Fruit fly (Drosophila melanogaster) whole organism, embryonic: ENCODE data around the gene Muc30E.

Experiments
- Chrac-16 ChIP-seq: fragments of 200-800 bp; sonication (Bioruptor generic); optimal IDR thresholded peaks from 3 replicates; lab custom pipeline; 2016; ENCODE audit warnings: missing biosample characterization, missing genetic modification characterization
- Doc2 ChIP-seq: fragments of 200-800 bp; sonication (Bioruptor generic); IDR thresholded peaks from 2 replicates; pipeline ENCODE4 v1.3.6; 2022; ENCODE audit warnings: missing biosample characterization, missing genetic modification characterization
- bbx ChIP-seq: fragments of 200-800 bp; sonication (Bioruptor generic); IDR thresholded peaks from 2 replicates; pipeline ENCODE4 v1.3.6; 2022; ENCODE audit warnings: missing biosample characterization, missing genetic modification characterization; ENCODE audit not compliant: partially characterized antibody
- knrl ChIP-seq: fragments of 200-800 bp; sonication (Bioruptor generic); IDR thresholded peaks from 3 replicates; pipeline ENCODE4 v1.3.6; 2022; ENCODE audit warnings: missing biosample characterization, missing genetic modification characterization; ENCODE audit not compliant: partially characterized antibody
- lbe ChIP-seq: fragments of 200-800 bp; sonication (Bioruptor generic); optimal IDR thresholded peaks from 2 replicates; lab custom pipeline; 2016; ENCODE audit warnings: missing biosample characterization, mild to moderate bottlenecking, missing genetic modification characterization

DNA sequence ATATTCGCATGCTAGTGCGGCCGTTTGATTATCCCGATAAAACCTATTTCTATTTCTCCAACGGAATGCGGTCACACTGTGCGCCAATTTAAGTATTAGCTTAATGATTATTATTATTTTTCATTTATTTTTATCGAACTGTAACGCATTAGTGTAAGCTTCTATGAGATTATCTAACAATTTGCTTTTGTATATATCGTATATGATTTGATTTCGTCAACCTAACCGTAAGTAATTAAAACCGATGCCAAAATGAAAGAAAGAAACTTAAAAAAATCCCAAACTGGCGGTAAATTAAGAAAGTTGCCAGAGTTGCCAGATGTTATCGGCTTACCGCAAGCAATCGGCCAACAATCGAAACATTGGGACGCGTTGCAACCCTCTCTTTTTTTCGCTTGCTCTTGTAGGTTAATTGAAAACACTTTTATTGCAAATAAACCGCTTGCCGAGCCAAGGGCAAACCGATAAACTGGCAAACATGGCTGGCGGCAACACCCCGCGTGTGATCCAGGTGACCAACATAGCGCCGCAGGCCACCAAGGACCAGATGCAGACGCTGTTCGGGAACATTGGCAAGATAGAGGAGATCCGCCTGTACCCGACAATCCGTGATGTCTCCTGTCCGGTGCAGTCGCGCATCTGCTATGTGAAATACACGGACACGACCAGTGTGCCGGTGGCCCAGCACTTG lies 9.8 kb upstream of the Muc30E start, which contains the start of the genes Etl1 and Srp54:
- TF ChIP-seq bbx (GFP tag; lab: Robert Waterston, UW) (0 out of 2 replicates have a peak, but pooled peaks have one; percentile 28), knrl (GFP tag; lab: Robert Waterston, UW) (no peak; the same call in 2 of the 3 replicates), lbe (no peak), Chrac-16 (no peak), Doc2 (no peak)
